Worm (Caenorhabditis elegans): ENCODE results near the gene F13A7.14.

Gene F13A7.14

ce11 chrV:16355941-16356340 lies 45.8 kb upstream of the F13A7.14 start (continued):
- TF ChIP-seq hsf-1 (GFP tag; IDR thresholded peaks at IDR 0.05): no peak
- peak; percentile 81 for TF ChIP-seq madf-10 (tag; optimal IDR thresholded peaks at IDR 0.05)
- TF ChIP-seq ztf-22 (GFP tag; optimal IDR thresholded peaks at IDR 0.05): peak; percentile 84
- no peak for TF ChIP-seq ztf-25 (GFP tag; IDR thresholded peaks at IDR 0.05)
- TF ChIP-seq ztf-18 (tag; optimal IDR thresholded peaks at IDR 0.05): peak; percentile 47
- no peak for TF ChIP-seq ztf-28 (GFP tag; IDR thresholded peaks at IDR 0.05)
- TF ChIP-seq lin-54 (GFP tag; optimal IDR thresholded peaks at IDR 0.05): peak; percentile 72
- TF ChIP-seq ama-1 (optimal IDR thresholded peaks at IDR 0.05): no peak
- TF ChIP-seq ama-1 (GFP tag; optimal IDR thresholded peaks at IDR 0.05): no peak
- TF ChIP-seq nhr-27 (tag; optimal IDR thresholded peaks at IDR 0.05): peak; percentile 14
- TF ChIP-seq mel-28 (tag; optimal IDR thresholded peaks at IDR 0.05; ENCODE audit: borderline replicate concordance): peak; percentile 43
- peak; percentile 95 for TF ChIP-seq hmg-1.2 (GFP tag; IDR thresholded peaks at IDR 0.05)
- TF ChIP-seq pbrm-1 (GFP tag; IDR thresholded peaks at IDR 0.05): peak; percentile 77
- TF ChIP-seq ztf-26 (tag; optimal IDR thresholded peaks at IDR 0.05): peak; percentile 81
- TF ChIP-seq ztf-3 (GFP tag; optimal IDR thresholded peaks at IDR 0.05): peak; percentile 23
- no peak for TF ChIP-seq tbx-9 (tag; optimal IDR thresholded peaks at IDR 0.05; ENCODE audit: borderline replicate concordance)
- 0 out of 2 replicates have a peak, but pooled peaks have one; percentile 23 for TF ChIP-seq madf-3 (GFP tag; IDR thresholded peaks at IDR 0.05)
- TF ChIP-seq lir-1 (GFP tag; conservative IDR thresholded peaks at IDR 0.05): peak; percentile 84
- TF ChIP-seq ekl-4 (GFP tag; IDR thresholded peaks at IDR 0.05): peak; percentile 79; the same call in 1 of the 2 replicates
- TF ChIP-seq chd-7 (tag; optimal IDR thresholded peaks at IDR 0.05): peak; percentile 91
- 0 out of 2 replicates have a peak, but pooled peaks have one; percentile 9 for TF ChIP-seq ceh-100 (GFP tag; IDR thresholded peaks at IDR 0.05)
- TF ChIP-seq Y56A3A.18 (GFP tag; IDR thresholded peaks at IDR 0.05): peak; percentile 86
- TF ChIP-seq B0261.1 (tag; optimal IDR thresholded peaks at IDR 0.05): peak; percentile 30
- peak; percentile 81 for TF ChIP-seq Y53G8AR.9 (GFP tag; conservative IDR thresholded peaks at IDR 0.05)
- peak; percentile 81 for TF ChIP-seq C06A6.2 (GFP tag; conservative IDR thresholded peaks at IDR 0.05)
- no peak for TF ChIP-seq lsl-1 (GFP tag; optimal IDR thresholded peaks at IDR 0.05)
- TF ChIP-seq atf-7 (tag; optimal IDR thresholded peaks at IDR 0.05): peak; percentile 75
- peak; percentile 63 for TF ChIP-seq nhr-90 (tag; optimal IDR thresholded peaks at IDR 0.05)
- peak; percentile 83 for TF ChIP-seq athp-1 (tag; optimal IDR thresholded peaks at IDR 0.05)
- peak; percentile 90 for TF ChIP-seq lin-40 (tag; optimal IDR thresholded peaks at IDR 0.05)
- TF ChIP-seq B0035.1 (tag; optimal IDR thresholded peaks at IDR 0.05): peak; percentile 28
- TF ChIP-seq fkh-3 (tag; optimal IDR thresholded peaks at IDR 0.05): no peak
- TF ChIP-seq B0336.3 (GFP tag; IDR thresholded peaks at IDR 0.05): peak; percentile 95
- peak; percentile 73 for TF ChIP-seq attf-6 (GFP tag; IDR thresholded peaks at IDR 0.05)
- peak; percentile 85 for TF ChIP-seq mcd-1 (GFP tag; IDR thresholded peaks at IDR 0.05)
- no peak for TF ChIP-seq mes-4 (tag; optimal IDR thresholded peaks at IDR 0.05)
- TF ChIP-seq K12H6.12 (tag; optimal IDR thresholded peaks at IDR 0.05): peak; percentile 86
- TF ChIP-seq die-1 (tag; optimal IDR thresholded peaks at IDR 0.05): peak; percentile 53
- TF ChIP-seq tlf-1 (GFP tag; optimal IDR thresholded peaks at IDR 0.05): peak; percentile 78
- TF ChIP-seq let-526 (GFP tag; IDR thresholded peaks at IDR 0.05): 0 out of 2 replicates have a peak, but pooled peaks have one; percentile 37
- TF ChIP-seq hlh-12 (tag; optimal IDR thresholded peaks at IDR 0.05): no peak
- TF ChIP-seq hrde-1 (tag; optimal IDR thresholded peaks at IDR 0.05; ENCODE audit: borderline replicate concordance): no peak
- 0 out of 2 replicates have a peak, but pooled peaks have one; percentile 12 for TF ChIP-seq ztf-6 (GFP tag; IDR thresholded peaks at IDR 0.05)
- peak; percentile 58 for TF ChIP-seq zim-3 (tag; optimal IDR thresholded peaks at IDR 0.05)

All from whole organism, young adult.